Fruit fly (Drosophila melanogaster) whole organism, adult: ENCODE results near the gene anox.

Experiments
- CG11617 ChIP-seq: fragments of 200-800 bp; sonication (Bioruptor generic); optimal IDR thresholded peaks from 2 replicates; lab custom pipeline; 2017; ENCODE audit warnings: mild to moderate bottlenecking, missing biosample characterization, missing genetic modification reagents, missing genetic modification characterization
- Mnt ChIP-seq: fragments of 200-800 bp; sonication (Bioruptor generic); optimal IDR thresholded peaks from 2 replicates; lab custom pipeline; 2016; ENCODE audit warnings: missing biosample characterization, mild to moderate bottlenecking, missing genetic modification characterization
- bab1 ChIP-seq: fragments of 200-800 bp; sonication (Bioruptor generic); optimal IDR thresholded peaks from 3 replicates; lab custom pipeline; 2019; ENCODE audit warnings: missing biosample characterization, mild to moderate bottlenecking, missing genetic modification characterization, moderate library complexity
- cic ChIP-seq: fragments of 200-800 bp; sonication (Bioruptor generic); optimal IDR thresholded peaks from 2 replicates; lab custom pipeline; 2017; ENCODE audit warnings: missing biosample characterization, mild to moderate bottlenecking, missing genetic modification characterization, moderate library complexity
- kay ChIP-seq: fragments of 200-800 bp; sonication (Bioruptor generic); peaks from one replicate; lab custom pipeline; 2016; ENCODE audit warnings: missing biosample characterization, missing genetic modification characterization, borderline replicate concordance

dm6 chrX:21357810-21358671 lies 38.9 kb upstream of the anox start, which contains the start of gene Septin1:
- TF ChIP-seq bab1 (GFP tag; lab: Kevin White, UChicago) (no peak), cic (no peak), CG11617 (GFP tag; lab: Kevin White, UChicago) (peak; percentile 45), Mnt (GFP tag; lab: Kevin White, UChicago) (peak; percentile 39), kay (GFP tag; lab: Kevin White, UChicago) (no peak)
